Worm (Caenorhabditis elegans) whole organism, midembryonic: Measurements from ENCODE around the gene sqv-1.

Experiments
- T22C8.4 ChIP-seq: fragments of 200-800 bp; sonication (Bioruptor generic); IDR thresholded peaks from 2 replicates; pipeline ENCODE4 v1.3.6; 2022; ENCODE audit warnings: missing genetic modification characterization, missing compliant biosample characterization
- cog-1 ChIP-seq: sonication (generic microtip); optimal IDR thresholded peaks from 2 replicates; lab custom pipeline; 2016; ENCODE audit warnings: missing genetic modification characterization, missing compliant biosample characterization
- flt-1 ChIP-seq: fragments of 200-800 bp; sonication (Bioruptor generic); IDR thresholded peaks from 2 replicates; pipeline ENCODE4 v1.3.6; 2022; ENCODE audit warnings: missing genetic modification characterization, missing compliant biosample characterization
- klf-2 ChIP-seq: fragments of 200-800 bp; sonication (Bioruptor generic); conservative IDR thresholded peaks from 2 replicates; pipeline ENCODE4 v1.3.6; 2022; ENCODE audit warnings: missing genetic modification reagents, missing genetic modification characterization, missing compliant biosample characterization
- med-1 ChIP-seq: sonication (generic microtip); optimal IDR thresholded peaks from 2 replicates; lab custom pipeline; 2017; ENCODE audit warnings: missing genetic modification characterization, mild to moderate bottlenecking, missing compliant biosample characterization, antibody characterized with exemption, missing genetic modification reagents; ENCODE audit not compliant: insufficient read depth
- ref-1 ChIP-seq: fragments of 200-800 bp; sonication (Bioruptor generic); conservative IDR thresholded peaks from 2 replicates; pipeline ENCODE4 v1.3.6; 2022; ENCODE audit warnings: missing genetic modification reagents, missing genetic modification characterization, missing compliant biosample characterization
- tab-1 ChIP-seq: fragments of 200-800 bp; sonication (Bioruptor generic); IDR thresholded peaks from 2 replicates; pipeline ENCODE4 v1.3.6; 2022; ENCODE audit warnings: missing genetic modification characterization, missing compliant biosample characterization
- ztf-23 ChIP-seq: fragments of 200-800 bp; sonication (Bioruptor generic); IDR thresholded peaks from 2 replicates; pipeline ENCODE4 v1.3.6; 2022; ENCODE audit warnings: missing genetic modification reagents, missing genetic modification characterization, missing compliant biosample characterization
- ztf-29 ChIP-seq: fragments of 200-800 bp; sonication (Bioruptor generic); IDR thresholded peaks from 2 replicates; pipeline ENCODE4 v1.3.6; 2022; ENCODE audit warnings: missing genetic modification reagents, missing genetic modification characterization, missing compliant biosample characterization

DNA sequence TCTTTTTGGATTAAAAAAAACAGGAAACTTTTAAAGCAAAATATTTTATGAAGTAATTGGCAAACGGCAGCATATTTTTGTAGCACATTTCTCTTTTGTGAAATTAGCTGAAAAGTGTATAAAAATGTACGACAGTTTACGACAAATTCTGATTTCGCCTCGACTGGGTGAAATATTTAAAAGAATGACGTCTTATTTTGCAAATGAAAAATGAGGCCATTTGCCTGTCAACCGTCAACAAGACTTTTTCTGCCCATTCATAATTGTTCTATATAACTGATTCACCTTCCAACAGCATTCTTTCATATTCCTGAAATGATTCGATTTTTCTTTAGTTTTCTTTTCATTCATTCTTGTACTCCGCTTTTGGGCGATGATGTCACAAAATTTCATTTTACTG is 5.3 kb upstream of the sqv-1 start, which contains the start of the genes F17E9.2 and col-116:
- TF ChIP-seq cog-1 (tag; lab: Kevin White, UChicago) (no peak), med-1 (no peak), ref-1 (GFP tag; lab: Robert Waterston, UW) (no peak), flt-1 (no peak), ztf-23 (GFP tag; lab: Robert Waterston, UW) (no peak), klf-2 (no peak), ztf-29 (no peak), tab-1 (GFP tag; lab: Robert Waterston, UW) (no peak), T22C8.4 (GFP tag; lab: Robert Waterston, UW) (no peak)
